Fruit fly (Drosophila melanogaster): ENCODE data around the gene CG34277.

Gene CG34277

DNA sequence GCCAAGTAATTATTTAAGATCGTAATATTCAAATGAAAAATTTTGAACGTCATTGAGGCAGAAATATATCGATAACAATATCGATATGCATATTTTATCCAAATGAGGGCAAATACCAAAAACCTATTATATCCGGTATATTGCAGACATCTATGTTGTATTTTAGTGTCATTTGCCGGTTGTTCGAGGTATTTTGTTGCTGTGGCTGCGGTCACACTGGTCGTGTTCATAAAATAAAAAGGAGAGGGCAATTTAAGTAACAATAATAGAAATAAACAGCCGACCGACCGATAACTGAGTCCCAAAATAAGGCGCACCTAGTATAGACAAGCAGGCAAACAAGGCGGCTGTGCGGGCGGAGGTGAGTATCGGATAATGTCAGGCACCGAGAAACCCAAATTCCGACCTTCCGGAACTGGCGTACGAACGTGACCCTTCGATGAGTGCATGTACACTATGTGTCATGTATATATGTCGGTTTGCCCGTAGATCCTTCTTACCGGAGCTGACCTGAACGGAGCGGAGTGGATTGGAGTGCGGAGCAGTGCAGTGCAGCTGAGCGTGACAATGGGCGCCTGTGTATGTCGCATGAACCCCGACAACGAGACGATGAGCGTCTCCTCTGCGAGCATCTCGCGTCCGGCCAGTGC, 24.5 kb downstream of the CG34277 start, which contains the start of gene CG1172 (continued):
- TF ChIP-seq Oli (tag; optimal IDR thresholded peaks at IDR 0.05), result no peak
- no peak for TF ChIP-seq CG15696 (tag; optimal IDR thresholded peaks at IDR 0.05)
- no peak for TF ChIP-seq Awh (GFP tag; IDR thresholded peaks at IDR 0.05)
- no peak for TF ChIP-seq bab2 (GFP tag; optimal IDR thresholded peaks at IDR 0.05)
- TF ChIP-seq stc (GFP tag; IDR thresholded peaks at IDR 0.05), result no peak
- no peak for TF ChIP-seq cg (GFP tag; optimal IDR thresholded peaks at IDR 0.05)
- peak; percentile 54; the same call in 2 of the 3 replicates for TF ChIP-seq ci (GFP tag; IDR thresholded peaks at IDR 0.05)
- TF ChIP-seq Pdp1 (GFP tag; optimal IDR thresholded peaks at IDR 0.05), result peak in 1 of 2 experiments; percentile 42
- peak; percentile 25 for TF ChIP-seq sug (tag; optimal IDR thresholded peaks at IDR 0.05)
- no peak for TF ChIP-seq CG12155 (GFP tag; optimal IDR thresholded peaks at IDR 0.05)
- no peak for TF ChIP-seq CG4424 (GFP tag; optimal IDR thresholded peaks at IDR 0.05)
- TF ChIP-seq CG4854 (GFP tag; optimal IDR thresholded peaks at IDR 0.05), result no peak
- TF ChIP-seq CG17385 (GFP tag; optimal IDR thresholded peaks at IDR 0.05), result no peak
- TF ChIP-seq dimm (GFP tag; IDR thresholded peaks at IDR 0.05), result no peak
- TF ChIP-seq chif (GFP tag; optimal IDR thresholded peaks at IDR 0.05), result no peak
- peak; percentile 76 for TF ChIP-seq CG34224 (GFP tag; IDR thresholded peaks at IDR 0.05; ENCODE audit: partially characterized antibody)
- no peak for TF ChIP-seq hth (optimal IDR thresholded peaks at IDR 0.05)
- no peak for TF ChIP-seq Eip74EF (GFP tag; optimal IDR thresholded peaks at IDR 0.05)
- TF ChIP-seq inv (GFP tag; IDR thresholded peaks at IDR 0.05; ENCODE audit: partially characterized antibody), result peak; percentile 48; the same call in 1 of the 2 replicates
- TF ChIP-seq CG2889 (GFP tag; IDR thresholded peaks at IDR 0.05), result no peak
- no peak for TF ChIP-seq dysf (GFP tag; IDR thresholded peaks at IDR 0.05)
- peak; percentile 71 for TF ChIP-seq knrl (GFP tag; IDR thresholded peaks at IDR 0.05; ENCODE audit: partially characterized antibody)
- TF ChIP-seq Ada2b (GFP tag; IDR thresholded peaks at IDR 0.05), result no peak
- TF ChIP-seq Meics (GFP tag; optimal IDR thresholded peaks at IDR 0.05), result peak; percentile 5
- no peak for TF ChIP-seq gsb-n (tag; optimal IDR thresholded peaks at IDR 0.05)
- no peak for TF ChIP-seq z (GFP tag; IDR thresholded peaks at IDR 0.05)
- TF ChIP-seq ro (GFP tag; IDR thresholded peaks at IDR 0.05), result no peak
- peak in 1 of 2 experiments; percentile 3 for TF ChIP-seq dpn (GFP tag; optimal IDR thresholded peaks at IDR 0.05)
- TF ChIP-seq CrebB (tag; optimal IDR thresholded peaks at IDR 0.05), result peak; percentile 21
- TF ChIP-seq lola (GFP tag; optimal IDR thresholded peaks at IDR 0.05), result no peak
- TF ChIP-seq Ets65A (GFP tag), result peak; percentile 77
- peak; percentile 18 for TF ChIP-seq CHES-1-like (GFP tag; optimal IDR thresholded peaks at IDR 0.05)
- TF ChIP-seq PHDP (tag; optimal IDR thresholded peaks at IDR 0.05), result peak; percentile 61
- TF ChIP-seq HHEX (GFP tag; optimal IDR thresholded peaks at IDR 0.05), result no peak

DNA sequence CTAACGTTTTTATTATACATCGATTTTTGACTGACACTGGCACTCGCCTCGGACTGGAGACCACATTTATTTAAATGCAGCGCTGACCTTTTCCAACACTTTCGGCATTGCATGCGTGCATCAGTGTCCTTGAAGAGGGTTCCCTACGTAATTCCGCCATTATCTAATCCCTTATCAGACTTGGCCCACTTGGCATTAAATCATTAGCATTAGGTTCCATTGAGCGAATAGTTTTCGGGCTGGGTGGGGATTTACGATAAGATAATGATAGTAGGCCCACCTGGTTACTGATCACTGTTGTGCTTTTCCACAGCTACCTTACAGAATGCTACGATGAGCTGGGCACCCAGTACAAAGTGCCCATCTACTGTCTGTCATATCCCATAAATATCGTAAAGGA, 25.9 kb downstream of the CG34277 start:
- TF ChIP-seq Scr (GFP tag; IDR thresholded peaks at IDR 0.05; ENCODE audit: partially characterized antibody) (no peak), PHDP (tag; optimal IDR thresholded peaks at IDR 0.05) (no peak), CG12236 (GFP tag; optimal IDR thresholded peaks at IDR 0.05) (no peak), GATAe (GFP tag; conservative IDR thresholded peaks at IDR 0.05) (peak; percentile 49), mirr (GFP tag; optimal IDR thresholded peaks at IDR 0.05) (peak; percentile 10), Atf6 (GFP tag; IDR thresholded peaks at IDR 0.05) (no peak), jing (GFP tag; optimal IDR thresholded peaks at IDR 0.05) (no peak), sd (tag; optimal IDR thresholded peaks at IDR 0.05) (no peak), CG7786 (GFP tag; optimal IDR thresholded peaks at IDR 0.05) (no peak), ap (GFP tag; IDR thresholded peaks at IDR 0.05) (no peak), MBD-R2 (GFP tag; IDR thresholded peaks at IDR 0.05) (no peak), CG9876 (GFP tag; optimal IDR thresholded peaks at IDR 0.05) (no peak), Meics (GFP tag; optimal IDR thresholded peaks at IDR 0.05) (no peak), exex (tag; optimal IDR thresholded peaks at IDR 0.05) (peak; percentile 66), tup (GFP tag; optimal IDR thresholded peaks at IDR 0.05) (no peak), Pdp1 (GFP tag; optimal IDR thresholded peaks at IDR 0.05) (peak in 1 of 2 experiments; percentile 17), chinmo (GFP tag; IDR thresholded peaks at IDR 0.05; ENCODE audit: partially characterized antibody) (no peak), Trl (optimal IDR thresholded peaks at IDR 0.05) (no peak), Trl (GFP tag; optimal IDR thresholded peaks at IDR 0.05) (no peak), fu2 (GFP tag; optimal IDR thresholded peaks at IDR 0.05) (no peak)
